Fruit fly (Drosophila melanogaster) whole organism, pupa: ENCODE measurements around the gene CG34323.

Experiments used
- CG10348 ChIP-seq: fragments of 200-800 bp; sonication (Bioruptor generic); IDR thresholded peaks from 2 replicates; pipeline ENCODE4 v1.3.6; 2022; ENCODE audit warnings: missing biosample characterization, missing genetic modification characterization
- CG12605 ChIP-seq: fragments of 200-800 bp; sonication (Bioruptor generic); IDR thresholded peaks from 2 replicates; pipeline ENCODE4 v1.3.6; 2022; ENCODE audit warnings: missing biosample characterization, missing genetic modification characterization
- CG13204 ChIP-seq: fragments of 200-800 bp; sonication (Bioruptor generic); optimal IDR thresholded peaks from 2 replicates; lab custom pipeline; 2018; ENCODE audit warnings: missing biosample characterization, mild to moderate bottlenecking, missing genetic modification characterization, moderate library complexity
- CG14655 ChIP-seq: fragments of 200-800 bp; sonication (Bioruptor generic); optimal IDR thresholded peaks from 3 replicates; lab custom pipeline; 2017; ENCODE audit warnings: mild to moderate bottlenecking, missing biosample characterization, missing genetic modification reagents, missing genetic modification characterization
- CG15710 ChIP-seq: fragments of 200-800 bp; sonication (Bioruptor generic); optimal IDR thresholded peaks from 2 replicates; lab custom pipeline; 2018; ENCODE audit warnings: missing biosample characterization, mild to moderate bottlenecking, missing genetic modification characterization, moderate library complexity
- CG17806 ChIP-seq: fragments of 200-800 bp; sonication (Bioruptor generic); optimal IDR thresholded peaks from 2 replicates; lab custom pipeline; 2018; ENCODE audit warnings: missing biosample characterization, mild to moderate bottlenecking, missing genetic modification characterization, moderate library complexity
- CG32121 ChIP-seq: fragments of 200-800 bp; sonication (Bioruptor generic); IDR thresholded peaks from 2 replicates; pipeline ENCODE4 v1.3.6; 2022; ENCODE audit warnings: missing biosample characterization, missing genetic modification characterization
- CG34367 ChIP-seq: fragments of 200-800 bp; sonication (Bioruptor generic); optimal IDR thresholded peaks from 2 replicates; lab custom pipeline; 2018; ENCODE audit warnings: missing biosample characterization, mild to moderate bottlenecking, missing genetic modification characterization
- CG4496 ChIP-seq: fragments of 200-800 bp; sonication (Bioruptor generic); IDR thresholded peaks from 3 replicates; pipeline ENCODE4 v1.3.6; 2022; ENCODE audit warnings: missing biosample characterization, missing genetic modification characterization
- CG8159 ChIP-seq: fragments of 200-800 bp; sonication (Bioruptor generic); optimal IDR thresholded peaks from 3 replicates; lab custom pipeline; 2018; ENCODE audit warnings: missing biosample characterization, mild to moderate bottlenecking, missing genetic modification characterization, moderate library complexity
- CG8301 ChIP-seq: fragments of 200-800 bp; sonication (Bioruptor generic); optimal IDR thresholded peaks from 2 replicates; lab custom pipeline; 2018; ENCODE audit warnings: missing biosample characterization, mild to moderate bottlenecking, missing genetic modification characterization
- CG9948 ChIP-seq: fragments of 200-800 bp; sonication (Bioruptor generic); optimal IDR thresholded peaks from 2 replicates; lab custom pipeline; 2018; ENCODE audit warnings: missing biosample characterization, mild to moderate bottlenecking, missing genetic modification characterization, moderate library complexity
- D1 ChIP-seq: fragments of 200-800 bp; sonication (Bioruptor generic); optimal IDR thresholded peaks from 2 replicates; lab custom pipeline; 2018; ENCODE audit warnings: missing biosample characterization, mild to moderate bottlenecking, missing genetic modification characterization, moderate library complexity
- EcR ChIP-seq: fragments of 200-800 bp; sonication (Bioruptor generic); optimal IDR thresholded peaks from 3 replicates; lab custom pipeline; 2019; ENCODE audit warnings: missing biosample characterization, missing genetic modification characterization, mild to moderate bottlenecking, moderate library complexity, missing genetic modification reagents
- Ets98B ChIP-seq: fragments of 200-800 bp; sonication (Bioruptor generic); IDR thresholded peaks from 2 replicates; pipeline ENCODE4 v1.3.6; 2022; ENCODE audit warnings: missing biosample characterization, missing genetic modification characterization
- Pif1A ChIP-seq: fragments of 200-800 bp; sonication (Bioruptor generic); optimal IDR thresholded peaks from 3 replicates; lab custom pipeline; 2016; ENCODE audit warnings: missing biosample characterization, missing genetic modification characterization
- Pif1B ChIP-seq: fragments of 200-800 bp; sonication (Bioruptor generic); optimal IDR thresholded peaks from 3 replicates; lab custom pipeline; 2016; ENCODE audit warnings: missing biosample characterization, missing genetic modification characterization
- Snoo ChIP-seq: fragments of 200-800 bp; sonication (Bioruptor generic); optimal IDR thresholded peaks from 3 replicates; lab custom pipeline; 2017; ENCODE audit warnings: missing biosample characterization, mild to moderate bottlenecking, missing genetic modification characterization, inconsistent platforms
- fd96Ca ChIP-seq: fragments of 200-800 bp; sonication (Bioruptor generic); IDR thresholded peaks from 3 replicates; pipeline ENCODE4 v1.3.6; 2022; ENCODE audit warnings: missing biosample characterization, missing genetic modification characterization
- gl ChIP-seq: fragments of 200-800 bp; sonication (Bioruptor generic); optimal IDR thresholded peaks from 2 replicates; lab custom pipeline; 2018; ENCODE audit warnings: missing biosample characterization, mild to moderate bottlenecking, missing genetic modification characterization
- rn ChIP-seq: fragments of 200-800 bp; sonication (Bioruptor generic); IDR thresholded peaks from 2 replicates; pipeline ENCODE4 v1.3.6; 2022; ENCODE audit warnings: missing biosample characterization, missing genetic modification characterization

Gene CG34323

dm6 chrX:12072718-12073117 lies 2.5 kb downstream of the CG34323 start, which contains the start of gene moon:
Gene moon, minus strand, starts transcription at chrX:12072818.
- TF ChIP-seq CG13204 (GFP tag; lab: Kevin White, UChicago) (no peak), CG9948 (tag; lab: Kevin White, UChicago) (no peak), CG10348 (no peak), CG12605 (GFP tag; lab: Robert Waterston, UW) (no peak), Pif1A (GFP tag; lab: Kevin White, UChicago) (no peak), D1 (tag; lab: Kevin White, UChicago) (no peak), EcR (no peak), CG15710 (tag; lab: Kevin White, UChicago) (no peak), CG14655 (GFP tag; lab: Kevin White, UChicago) (no peak), CG8159 (tag; lab: Kevin White, UChicago) (no peak), CG17806 (tag; lab: Kevin White, UChicago) (no peak), Pif1B (no peak), rn (no peak), CG4496 (GFP tag; lab: Robert Waterston, UW) (no peak), fd96Ca (GFP tag; lab: Robert Waterston, UW) (no peak), CG34367 (no peak), Snoo (tag; lab: Kevin White, UChicago) (no peak)

dm6 chrX:12073637-12074036 lies 3.4 kb downstream of the CG34323 start:
- TF ChIP-seq EcR (no peak), CG8159 (tag; lab: Kevin White, UChicago) (peak; percentile 24)

- TF ChIP-seq CG15710 (tag; lab: Kevin White, UChicago) = peak; percentile 25
- peak; percentile 28 for TF ChIP-seq CG8159 (tag; lab: Kevin White, UChicago)
- no peak for TF ChIP-seq CG34367
- TF ChIP-seq CG17806 (tag; lab: Kevin White, UChicago) = no peak
- TF ChIP-seq CG12605 (GFP tag; lab: Robert Waterston, UW) = no peak
- TF ChIP-seq CG10348 = no peak
- TF ChIP-seq Pif1B = no peak
- no peak for TF ChIP-seq gl (tag; lab: Kevin White, UChicago)
- TF ChIP-seq CG9948 (tag; lab: Kevin White, UChicago) = peak; percentile 11
- TF ChIP-seq fd96Ca (GFP tag; lab: Robert Waterston, UW) = no peak
- no peak for TF ChIP-seq Ets98B (GFP tag; lab: Robert Waterston, UW)
- TF ChIP-seq rn = no peak
- TF ChIP-seq CG32121 (GFP tag; lab: Robert Waterston, UW) = no peak
- TF ChIP-seq Snoo (tag; lab: Kevin White, UChicago) = no peak
- TF ChIP-seq CG8301 (tag; lab: Kevin White, UChicago) = no peak
- TF ChIP-seq CG4496 (GFP tag; lab: Robert Waterston, UW) = peak; percentile 17; the same call in 1 of the 3 replicates
- peak; percentile 24 for TF ChIP-seq CG14655 (GFP tag; lab: Kevin White, UChicago)
- no peak for TF ChIP-seq D1 (tag; lab: Kevin White, UChicago)
- no peak for TF ChIP-seq Pif1A (GFP tag; lab: Kevin White, UChicago)
- TF ChIP-seq CG13204 (GFP tag; lab: Kevin White, UChicago) = no peak
- TF ChIP-seq EcR = no peak
- TF ChIP-seq, all 21 proteins: peak for 5
Observed at dm6 chrX:12075569-12075968, 5.3 kb downstream of the CG34323 start.

dm6 chrX:12076243-12076642 lies 6.0 kb downstream of the CG34323 start:
- TF ChIP-seq Snoo (tag; lab: Kevin White, UChicago) = no peak
- peak; percentile 59 for TF ChIP-seq CG8159 (tag; lab: Kevin White, UChicago)
- peak; percentile 21 for TF ChIP-seq CG14655 (GFP tag; lab: Kevin White, UChicago)
- TF ChIP-seq CG4496 (GFP tag; lab: Robert Waterston, UW) = no peak
- TF ChIP-seq D1 (tag; lab: Kevin White, UChicago) = no peak
- TF ChIP-seq Pif1B = no peak
- TF ChIP-seq CG17806 (tag; lab: Kevin White, UChicago) = peak; percentile 26
- TF ChIP-seq CG10348 = no peak
- no peak for TF ChIP-seq rn
- TF ChIP-seq CG32121 (GFP tag; lab: Robert Waterston, UW) = no peak
- TF ChIP-seq gl (tag; lab: Kevin White, UChicago) = no peak
- TF ChIP-seq CG9948 (tag; lab: Kevin White, UChicago) = peak; percentile 21
- TF ChIP-seq fd96Ca (GFP tag; lab: Robert Waterston, UW) = no peak
- peak; percentile 15 for TF ChIP-seq CG34367
- TF ChIP-seq CG8301 (tag; lab: Kevin White, UChicago) = no peak
- TF ChIP-seq CG12605 (GFP tag; lab: Robert Waterston, UW) = no peak
- TF ChIP-seq CG15710 (tag; lab: Kevin White, UChicago) = peak; percentile 21
- TF ChIP-seq CG13204 (GFP tag; lab: Kevin White, UChicago) = no peak
- TF ChIP-seq Pif1A (GFP tag; lab: Kevin White, UChicago) = no peak

- TF ChIP-seq CG12605 (GFP tag; lab: Robert Waterston, UW) = no peak
- no peak for TF ChIP-seq CG15710 (tag; lab: Kevin White, UChicago)
- TF ChIP-seq CG32121 (GFP tag; lab: Robert Waterston, UW) = no peak
- peak; percentile 20 for TF ChIP-seq CG8159 (tag; lab: Kevin White, UChicago)
Observed at dm6 chrX:12082244-12082643, 12.0 kb downstream of the CG34323 start.

dm6 chrX:12084406-12084805 lies 14.2 kb downstream of the CG34323 start:
- TF ChIP-seq CG4496 (GFP tag; lab: Robert Waterston, UW) = no peak
- TF ChIP-seq CG17806 (tag; lab: Kevin White, UChicago) = peak; percentile 7
- peak; percentile 12 for TF ChIP-seq CG8159 (tag; lab: Kevin White, UChicago)
- TF ChIP-seq, all 21 proteins: peak for 2
